Fruit fly (Drosophila melanogaster) S2 (cell line): ENCODE measurements around the gene CG1468.

Experiments used
- CG8478 ChIP-seq: fragments of >200 bp; optimal IDR thresholded peaks from 2 replicates; lab custom pipeline; 2018
- CTCF ChIP-seq, 2 experiments: fragments of >200 bp; optimal IDR thresholded peaks; 2 replicates each; lab custom pipeline; 2018

dm6 chrX:9878125-9878524 is at the start of gene CG1468:
- TF ChIP-seq CG8478 = no peak
- no peak for TF ChIP-seq CTCF (optimal IDR thresholded peaks at IDR 0.05; lab: Kevin White, UChicago)
